Fruit fly (Drosophila melanogaster): ENCODE measurements around the gene RNaseX25.
A peak's percentile ranks its signal among the peaks of the same experiment; 100 is the strongest.

Gene RNaseX25

DNA sequence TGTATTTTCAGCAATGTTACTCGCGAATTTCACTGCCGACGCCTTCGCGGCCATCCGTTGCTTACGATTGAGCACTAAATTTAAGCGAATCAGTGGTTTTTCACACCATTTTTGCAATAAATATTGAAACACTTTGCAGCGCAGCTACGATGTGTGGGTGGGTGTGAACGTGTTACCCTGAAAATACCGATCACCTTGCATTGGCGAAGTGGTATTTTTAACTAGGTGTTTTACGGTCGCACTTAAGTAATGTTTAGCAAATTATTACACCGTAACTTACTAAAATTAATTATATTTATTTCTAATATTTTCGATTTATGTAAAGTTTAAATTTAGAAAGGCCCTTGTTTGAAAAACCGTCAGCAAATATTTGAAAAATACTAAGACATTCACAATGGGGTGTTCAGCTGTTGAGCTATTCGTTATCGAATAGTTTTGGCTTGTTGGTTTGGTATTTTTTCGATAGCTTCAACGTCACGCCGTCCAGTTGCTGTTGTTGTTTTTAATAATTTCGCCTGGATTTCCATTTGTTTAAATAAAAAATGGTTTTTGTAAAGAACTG is 34.4 kb upstream of the RNaseX25 start, which contains the start of the genes syd and Srp9 (continued):
- TF ChIP-seq Elba2 (GFP tag; optimal IDR thresholded peaks at IDR 0.05) (no peak), CG10543 (GFP tag; optimal IDR thresholded peaks at IDR 0.05) (no peak), az2 (GFP tag; optimal IDR thresholded peaks at IDR 0.05) (no peak), sd (tag; optimal IDR thresholded peaks at IDR 0.05) (peak; percentile 58), bab2 (GFP tag; optimal IDR thresholded peaks at IDR 0.05) (no peak), Six4 (GFP tag; optimal IDR thresholded peaks at IDR 0.05) (no peak), tgo (GFP tag; IDR thresholded peaks at IDR 0.05) (no peak), grn (GFP tag; optimal IDR thresholded peaks at IDR 0.05) (no peak), cad (GFP tag; optimal IDR thresholded peaks at IDR 0.05) (no peak), btn (GFP tag; optimal IDR thresholded peaks at IDR 0.05) (no peak), CG11247 (GFP tag; IDR thresholded peaks at IDR 0.05) (no peak), Hr51 (GFP tag; optimal IDR thresholded peaks at IDR 0.05) (no peak), BtbVII (GFP tag; optimal IDR thresholded peaks at IDR 0.05) (no peak), CG10431 (GFP tag; optimal IDR thresholded peaks at IDR 0.05) (no peak), HmgZ (tag; optimal IDR thresholded peaks at IDR 0.05) (no peak), Hmx (GFP tag; optimal IDR thresholded peaks at IDR 0.05) (no peak), CG3726 (GFP tag; IDR thresholded peaks at IDR 0.05) (no peak), aop (GFP tag; IDR thresholded peaks at IDR 0.05) (no peak), disco-r (GFP tag; optimal IDR thresholded peaks at IDR 0.05) (no peak), vfl (GFP tag; optimal IDR thresholded peaks at IDR 0.05) (no peak), Jarid2 (GFP tag; optimal IDR thresholded peaks at IDR 0.05) (no peak), cwo (GFP tag; optimal IDR thresholded peaks at IDR 0.05) (no peak), CG1602 (GFP tag; optimal IDR thresholded peaks at IDR 0.05) (no peak), CG8944 (GFP tag; optimal IDR thresholded peaks at IDR 0.05) (no peak), CG16779 (GFP tag; IDR thresholded peaks at IDR 0.05) (no peak), CG12769 (tag; optimal IDR thresholded peaks at IDR 0.05) (no peak), CG1233 (GFP tag; optimal IDR thresholded peaks at IDR 0.05) (no peak), Rx (GFP tag; IDR thresholded peaks at IDR 0.05) (no peak), CG11723 (GFP tag; optimal IDR thresholded peaks at IDR 0.05) (no peak), CG15514 (GFP tag; optimal IDR thresholded peaks at IDR 0.05) (peak; percentile 45), CG12236 (GFP tag; optimal IDR thresholded peaks at IDR 0.05) (no peak), pum (GFP tag; optimal IDR thresholded peaks at IDR 0.05) (no peak), Lhr (GFP tag; optimal IDR thresholded peaks at IDR 0.05) (peak; percentile 6), sob (GFP tag; IDR thresholded peaks at IDR 0.05) (no peak), CG16815 (GFP tag; optimal IDR thresholded peaks at IDR 0.05) (no peak), CG2202 (tag; optimal IDR thresholded peaks at IDR 0.05) (no peak), CG7987 (GFP tag; optimal IDR thresholded peaks at IDR 0.05) (no peak), CG2889 (GFP tag; IDR thresholded peaks at IDR 0.05) (no peak), CG14014 (GFP tag; IDR thresholded peaks at IDR 0.05) (no peak), Mad (GFP tag; optimal IDR thresholded peaks at IDR 0.05) (no peak), CG8281 (tag; optimal IDR thresholded peaks at IDR 0.05) (no peak), CG13775 (GFP tag; optimal IDR thresholded peaks at IDR 0.05) (no peak), unc-4 (GFP tag; IDR thresholded peaks at IDR 0.05; ENCODE audit: partially characterized antibody) (peak; percentile 23; the same call in 1 of the 2 replicates), Camta (GFP tag; optimal IDR thresholded peaks at IDR 0.05) (no peak), ham (GFP tag; IDR thresholded peaks at IDR 0.05) (no peak), Opbp (GFP tag; IDR thresholded peaks at IDR 0.05; ENCODE audit: partially characterized antibody) (no peak), pzg (GFP tag; optimal IDR thresholded peaks at IDR 0.05) (peak; percentile 61), ranshi (GFP tag; IDR thresholded peaks at IDR 0.05) (no peak), CG14710 (tag; optimal IDR thresholded peaks at IDR 0.05) (peak; percentile 64), row (GFP tag; IDR thresholded peaks at IDR 0.05) (peak; percentile 12; the same call in 1 of the 3 replicates), bsh (GFP tag; optimal IDR thresholded peaks at IDR 0.05) (no peak)

All from whole organism, embryonic.